Fruit fly (Drosophila melanogaster) whole organism, embryonic: ENCODE results near the gene Kr-h2.

Experiments used
- Blimp-1 ChIP-seq: fragments of 200-800 bp; sonication (Bioruptor generic); optimal IDR thresholded peaks from 3 replicates; lab custom pipeline; 2018; ENCODE audit warnings: missing biosample characterization, missing genetic modification characterization, mild to moderate bottlenecking, moderate library complexity, missing genetic modification reagents
- CG10366 ChIP-seq: fragments of 200-800 bp; sonication (Bioruptor generic); IDR thresholded peaks from 2 replicates; pipeline ENCODE4 v1.3.6; 2022; ENCODE audit warnings: missing biosample characterization, missing genetic modification characterization
- CG10959 ChIP-seq: fragments of 200-800 bp; sonication (Bioruptor generic); IDR thresholded peaks from 2 replicates; pipeline ENCODE4 v1.3.6; 2022; ENCODE audit warnings: missing biosample characterization, missing genetic modification characterization
- CG10979 ChIP-seq: fragments of 200-800 bp; sonication (Bioruptor generic); optimal IDR thresholded peaks from 2 replicates; lab custom pipeline; 2018; ENCODE audit warnings: missing biosample characterization, mild to moderate bottlenecking, missing genetic modification characterization, moderate library complexity
- CG11504 ChIP-seq: fragments of 200-800 bp; sonication (Bioruptor generic); optimal IDR thresholded peaks from 3 replicates; lab custom pipeline; 2019; ENCODE audit warnings: missing biosample characterization, mild to moderate bottlenecking, missing genetic modification characterization, moderate library complexity
- CG1233 ChIP-seq: fragments of 200-800 bp; sonication (Bioruptor generic); optimal IDR thresholded peaks from 4 replicates; lab custom pipeline; 2018; ENCODE audit warnings: missing biosample characterization, mild to moderate bottlenecking, missing genetic modification characterization
- CG14860 ChIP-seq: fragments of 200-800 bp; sonication (Bioruptor generic); IDR thresholded peaks from 3 replicates; pipeline ENCODE4 v1.3.6; 2022; ENCODE audit warnings: missing biosample characterization, missing genetic modification characterization; ENCODE audit not compliant: partially characterized antibody
- CG1602 ChIP-seq: fragments of 200-800 bp; sonication (Bioruptor generic); optimal IDR thresholded peaks from 3 replicates; lab custom pipeline; 2016; ENCODE audit warnings: missing biosample characterization, missing genetic modification characterization
- CG17186 ChIP-seq: fragments of 200-800 bp; sonication (Bioruptor generic); optimal IDR thresholded peaks from 3 replicates; lab custom pipeline; 2017; ENCODE audit warnings: missing biosample characterization, missing genetic modification reagents, missing genetic modification characterization
- CG17328 ChIP-seq: fragments of 200-800 bp; sonication (Bioruptor generic); IDR thresholded peaks from 2 replicates; pipeline ENCODE4 v1.3.6; 2022; ENCODE audit warnings: missing biosample characterization, missing genetic modification characterization
- CG17361 ChIP-seq: fragments of 200-800 bp; sonication (Bioruptor generic); IDR thresholded peaks from 3 replicates; pipeline ENCODE4 v1.3.6; 2022; ENCODE audit warnings: missing biosample characterization, missing genetic modification characterization
- CG17385 ChIP-seq: fragments of 200-800 bp; sonication (Bioruptor generic); optimal IDR thresholded peaks from 3 replicates; lab custom pipeline; 2018; ENCODE audit warnings: missing biosample characterization, mild to moderate bottlenecking, missing genetic modification characterization
- CG17802 ChIP-seq: fragments of 200-800 bp; sonication (Bioruptor generic); optimal IDR thresholded peaks from 2 replicates; lab custom pipeline; 2018; ENCODE audit warnings: missing biosample characterization, mild to moderate bottlenecking, missing genetic modification characterization, moderate library complexity
- CG1832 ChIP-seq: fragments of 200-800 bp; sonication (Bioruptor generic); optimal IDR thresholded peaks from 2 replicates; lab custom pipeline; 2017; ENCODE audit warnings: missing biosample characterization, mild to moderate bottlenecking, missing genetic modification characterization, inconsistent platforms
- CG2712 ChIP-seq: fragments of 200-800 bp; optimal IDR thresholded peaks from 3 replicates; lab custom pipeline; 2019; ENCODE audit warnings: missing biosample characterization, mild to moderate bottlenecking, missing genetic modification characterization, moderate library complexity
- CG3065 ChIP-seq: fragments of 200-800 bp; sonication (Bioruptor generic); optimal IDR thresholded peaks from 2 replicates; lab custom pipeline; 2016; ENCODE audit warnings: missing biosample characterization, missing genetic modification characterization
- CG6254 ChIP-seq: fragments of 200-800 bp; sonication (Bioruptor generic); optimal IDR thresholded peaks from 3 replicates; lab custom pipeline; 2017; ENCODE audit warnings: mild to moderate bottlenecking, missing biosample characterization, missing genetic modification reagents, missing genetic modification characterization
- CG7372 ChIP-seq: fragments of 200-800 bp; sonication (Bioruptor generic); IDR thresholded peaks from 2 replicates; pipeline ENCODE4 v1.3.6; 2022; ENCODE audit warnings: missing biosample characterization, missing genetic modification characterization
- CG7839 ChIP-seq: fragments of 200-800 bp; sonication (Bioruptor generic); optimal IDR thresholded peaks from 3 replicates; lab custom pipeline; 2018; ENCODE audit warnings: missing biosample characterization, mild to moderate bottlenecking, missing genetic modification characterization, moderate library complexity
- CG8924 ChIP-seq: fragments of 200-800 bp; optimal IDR thresholded peaks from 3 replicates; lab custom pipeline; 2019; ENCODE audit warnings: missing biosample characterization, mild to moderate bottlenecking, missing genetic modification characterization, moderate library complexity
- CG9215 ChIP-seq: fragments of 200-800 bp; sonication (Bioruptor generic); IDR thresholded peaks from 2 replicates; pipeline ENCODE4 v1.3.6; 2022; ENCODE audit warnings: missing biosample characterization, missing genetic modification characterization
- CrebB ChIP-seq: fragments of 200-800 bp; sonication (Bioruptor generic); optimal IDR thresholded peaks from 3 replicates; lab custom pipeline; 2018; ENCODE audit warnings: missing biosample characterization, mild to moderate bottlenecking, missing genetic modification characterization
- Fer1 ChIP-seq: fragments of 200-800 bp; sonication (Bioruptor generic); optimal IDR thresholded peaks from 2 replicates; lab custom pipeline; 2017; ENCODE audit warnings: missing biosample characterization, mild to moderate bottlenecking, missing genetic modification characterization
- Hr51 ChIP-seq, 2 experiments: fragments of 200-800 bp; sonication (Bioruptor generic); optimal IDR thresholded peaks; 2 replicates in 1 of 2; 3 replicates in 1 of 2; lab custom pipeline; 2016 to 2018; ENCODE audit warnings: missing biosample characterization in 2 of 2, missing genetic modification characterization in 2 of 2, mild to moderate bottlenecking in 1 of 2, moderate library complexity in 1 of 2
- Kr ChIP-seq: fragments of 200-800 bp; sonication (Bioruptor generic); optimal IDR thresholded peaks from 2 replicates; lab custom pipeline; 2017; ENCODE audit warnings: missing biosample characterization, mild to moderate bottlenecking, missing genetic modification characterization
- Opbp ChIP-seq: fragments of 200-800 bp; sonication (Bioruptor generic); IDR thresholded peaks from 3 replicates; pipeline ENCODE4 v1.3.6; 2022; ENCODE audit warnings: missing biosample characterization, missing genetic modification characterization; ENCODE audit not compliant: partially characterized antibody
- Optix ChIP-seq: fragments of 200-800 bp; sonication (Bioruptor generic); IDR thresholded peaks from 3 replicates; pipeline ENCODE4 v1.3.6; 2022; ENCODE audit warnings: missing biosample characterization, missing genetic modification characterization
- Poxn ChIP-seq: fragments of 200-800 bp; sonication (Bioruptor generic); IDR thresholded peaks from 2 replicates; pipeline ENCODE4 v1.3.6; 2022; ENCODE audit warnings: missing biosample characterization, missing genetic modification characterization
- Rfx ChIP-seq: fragments of 200-800 bp; sonication (Bioruptor generic); IDR thresholded peaks from 2 replicates; pipeline ENCODE4 v1.3.6; 2022; ENCODE audit warnings: missing biosample characterization, missing genetic modification characterization
- Side ChIP-seq: fragments of 200-800 bp; sonication (Bioruptor generic); optimal IDR thresholded peaks from 2 replicates; lab custom pipeline; 2016; ENCODE audit warnings: missing biosample characterization, missing genetic modification characterization
- Sry-δ ChIP-seq: fragments of 200-800 bp; sonication (Bioruptor generic); optimal IDR thresholded peaks from 2 replicates; lab custom pipeline; 2016; ENCODE audit warnings: missing biosample characterization, missing genetic modification characterization
- Usf ChIP-seq: fragments of 200-800 bp; sonication (Bioruptor generic); optimal IDR thresholded peaks from 2 replicates; lab custom pipeline; 2017; ENCODE audit warnings: missing genotype, missing biosample characterization, missing genetic modification characterization
- al ChIP-seq: fragments of 200-800 bp; sonication (Bioruptor generic); IDR thresholded peaks from 2 replicates; pipeline ENCODE4 v1.3.6; 2022; ENCODE audit warnings: missing biosample characterization, missing genetic modification characterization
- cas ChIP-seq: fragments of 200-800 bp; sonication (Bioruptor generic); IDR thresholded peaks from 2 replicates; pipeline ENCODE4 v1.3.6; 2022; ENCODE audit warnings: missing biosample characterization, missing genetic modification characterization
- dimm ChIP-seq: fragments of 200-800 bp; sonication (Bioruptor generic); IDR thresholded peaks from 2 replicates; pipeline ENCODE4 v1.3.6; 2022; ENCODE audit warnings: missing biosample characterization, missing genetic modification characterization
- disco-r ChIP-seq: fragments of 200-800 bp; sonication (Bioruptor generic); optimal IDR thresholded peaks from 2 replicates; lab custom pipeline; 2016; ENCODE audit warnings: missing biosample characterization, missing genetic modification characterization
- dmrt11E ChIP-seq: fragments of 200-800 bp; sonication (Bioruptor generic); optimal IDR thresholded peaks from 3 replicates; lab custom pipeline; 2018; ENCODE audit warnings: missing biosample characterization, mild to moderate bottlenecking, missing genetic modification characterization, moderate library complexity
- gcm ChIP-seq: fragments of 200-800 bp; sonication (Bioruptor generic); optimal IDR thresholded peaks from 2 replicates; lab custom pipeline; 2019; ENCODE audit warnings: missing biosample characterization, mild to moderate bottlenecking, missing genetic modification characterization, moderate library complexity
- hbn ChIP-seq: fragments of 200-800 bp; sonication (Bioruptor generic); IDR thresholded peaks from 2 replicates; pipeline ENCODE4 v1.3.6; 2022; ENCODE audit warnings: missing biosample characterization, missing genetic modification characterization; ENCODE audit not compliant: partially characterized antibody
- kay ChIP-seq: fragments of 200-800 bp; sonication (Bioruptor generic); optimal IDR thresholded peaks from 2 replicates; lab custom pipeline; 2016; ENCODE audit warnings: missing biosample characterization, missing genetic modification characterization
- mirr ChIP-seq: fragments of 200-800 bp; sonication (Bioruptor generic); optimal IDR thresholded peaks from 3 replicates; lab custom pipeline; 2018; ENCODE audit warnings: missing biosample characterization, mild to moderate bottlenecking, missing genetic modification characterization
- pnt ChIP-seq: fragments of 200-800 bp; sonication (Bioruptor generic); optimal IDR thresholded peaks from 3 replicates; lab custom pipeline; 2016; ENCODE audit warnings: missing biosample characterization, missing genetic modification characterization
- seq ChIP-seq: fragments of 200-800 bp; sonication (Bioruptor generic); IDR thresholded peaks from 2 replicates; pipeline ENCODE4 v1.3.6; 2022; ENCODE audit warnings: missing biosample characterization, missing genetic modification characterization
- sisA ChIP-seq: fragments of 200-800 bp; sonication (Bioruptor generic); IDR thresholded peaks from 2 replicates; pipeline ENCODE4 v1.3.6; 2022; ENCODE audit warnings: missing biosample characterization, missing genetic modification characterization
- slbo ChIP-seq: fragments of 200-800 bp; sonication (Bioruptor generic); IDR thresholded peaks from 2 replicates; pipeline ENCODE4 v1.3.6; 2022; ENCODE audit warnings: missing biosample characterization, missing genetic modification characterization
- ssp ChIP-seq: fragments of 200-800 bp; sonication (Bioruptor generic); IDR thresholded peaks from 2 replicates; pipeline ENCODE4 v1.3.6; 2022; ENCODE audit warnings: missing biosample characterization, missing genetic modification characterization
- tgo ChIP-seq: fragments of 200-800 bp; sonication (Bioruptor generic); IDR thresholded peaks from 3 replicates; pipeline ENCODE4 v1.3.6; 2022; ENCODE audit warnings: missing biosample characterization, missing genetic modification characterization
- trh ChIP-seq: fragments of 200-800 bp; sonication (Bioruptor generic); optimal IDR thresholded peaks from 2 replicates; lab custom pipeline; 2016; ENCODE audit warnings: missing biosample characterization, missing genetic modification characterization
- tup ChIP-seq: fragments of 200-800 bp; sonication (Bioruptor generic); optimal IDR thresholded peaks from 2 replicates; lab custom pipeline; 2016; ENCODE audit warnings: missing biosample characterization, mild to moderate bottlenecking, missing genetic modification characterization, moderate library complexity
- zf30C ChIP-seq: fragments of 200-800 bp; sonication (Bioruptor generic); optimal IDR thresholded peaks from 3 replicates; lab custom pipeline; 2018; ENCODE audit warnings: missing biosample characterization, mild to moderate bottlenecking, missing genetic modification characterization
- zfh1 ChIP-seq: fragments of 200-800 bp; sonication (Bioruptor generic); IDR thresholded peaks from 3 replicates; pipeline ENCODE4 v1.3.6; 2022; ENCODE audit warnings: missing biosample characterization, missing genetic modification characterization

The Kr-h2 gene

DNA sequence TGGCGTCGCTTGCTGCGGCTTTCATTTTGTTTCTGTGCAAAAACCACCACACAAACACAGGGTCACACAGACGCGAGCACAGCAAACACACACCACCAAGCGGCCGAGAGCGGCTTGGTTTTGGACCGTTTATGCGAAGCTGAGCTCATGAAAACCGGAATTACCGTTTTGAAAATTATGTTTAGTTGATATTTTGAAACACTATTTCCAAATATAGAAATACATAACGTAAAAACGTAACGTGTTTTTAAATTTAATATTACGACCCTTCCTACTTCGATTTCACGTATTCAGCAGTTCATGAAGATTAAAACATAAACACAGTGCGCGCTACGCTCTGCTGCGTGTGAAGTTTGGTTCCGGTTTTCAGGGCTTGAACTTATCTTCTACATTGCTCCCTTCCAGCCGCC is 19.6 kb upstream of the Kr-h2 start (continued):
- TF ChIP-seq trh (GFP tag; lab: Kevin White, UChicago): peak; percentile 57
- peak; percentile 94 for TF ChIP-seq CG17385 (GFP tag; lab: Kevin White, UChicago)
- TF ChIP-seq gcm (GFP tag; lab: Kevin White, UChicago): peak; percentile 97
- peak; percentile 96 for TF ChIP-seq dmrt11E (tag; lab: Kevin White, UChicago)
- peak; percentile 96 for TF ChIP-seq CG7839 (tag; lab: Kevin White, UChicago)
- peak; percentile 76 for TF ChIP-seq Poxn
- TF ChIP-seq Sry-δ (GFP tag; lab: Kevin White, UChicago): peak; percentile 48
- peak; percentile 87 for TF ChIP-seq disco-r (GFP tag; lab: Kevin White, UChicago)
- TF ChIP-seq dimm (GFP tag; lab: Robert Waterston, UW): peak; percentile 81
- peak; percentile 94 for TF ChIP-seq tgo (GFP tag; lab: Robert Waterston, UW)
- TF ChIP-seq CG2712 (tag; lab: Kevin White, UChicago): peak; percentile 98
- peak; percentile 96 for TF ChIP-seq zfh1 (GFP tag; lab: Robert Waterston, UW)
- TF ChIP-seq seq (GFP tag; lab: Robert Waterston, UW): peak; percentile 97
- TF ChIP-seq CG17186 (GFP tag; lab: Kevin White, UChicago): peak; percentile 79
- TF ChIP-seq CG10959 (GFP tag; lab: Robert Waterston, UW): peak; percentile 93
- TF ChIP-seq Optix (GFP tag; lab: Robert Waterston, UW): peak; percentile 91
- peak; percentile 50 for TF ChIP-seq CG9215 (GFP tag; lab: Robert Waterston, UW)
- peak; percentile 65 for TF ChIP-seq CG17802 (tag; lab: Kevin White, UChicago)
- TF ChIP-seq Hr51 (GFP tag; optimal IDR thresholded peaks at IDR 0.05; lab: Kevin White, UChicago): peak; percentile 90 to 98
- TF ChIP-seq CG10366 (GFP tag; lab: Robert Waterston, UW): peak; percentile 95
- peak; percentile 96 for TF ChIP-seq CG17328
- TF ChIP-seq al (GFP tag; lab: Robert Waterston, UW): peak; percentile 69
- TF ChIP-seq CG8924 (tag; lab: Kevin White, UChicago): peak; percentile 98
- peak; percentile 87 for TF ChIP-seq CG7372 (GFP tag; lab: Robert Waterston, UW)
- peak; percentile 80 for TF ChIP-seq CG3065 (GFP tag; lab: Kevin White, UChicago)
- no peak for TF ChIP-seq CG14860 (GFP tag; lab: Robert Waterston, UW)
- TF ChIP-seq Fer1 (GFP tag; lab: Kevin White, UChicago): peak; percentile 99
- peak; percentile 78 for TF ChIP-seq ssp (GFP tag; lab: Robert Waterston, UW)
- TF ChIP-seq Usf (GFP tag; lab: Kevin White, UChicago): peak; percentile 75
- peak; percentile 89 for TF ChIP-seq slbo (GFP tag; lab: Robert Waterston, UW)
- TF ChIP-seq CG11504 (tag; lab: Kevin White, UChicago): peak; percentile 95
- TF ChIP-seq CG1602 (GFP tag; lab: Kevin White, UChicago): peak; percentile 87
- TF ChIP-seq CrebB (tag; lab: Kevin White, UChicago): peak; percentile 98
- TF ChIP-seq Blimp-1 (GFP tag; lab: Kevin White, UChicago): peak; percentile 96
- TF ChIP-seq CG10979: peak; percentile 98
- peak; percentile 88 for TF ChIP-seq pnt (GFP tag; lab: Kevin White, UChicago)
- no peak for TF ChIP-seq CG1832 (GFP tag; lab: Kevin White, UChicago)
- TF ChIP-seq zf30C (GFP tag; lab: Kevin White, UChicago): peak; percentile 32
- peak; percentile 27 for TF ChIP-seq Kr
- TF ChIP-seq hbn (GFP tag; lab: Robert Waterston, UW): no peak
- TF ChIP-seq mirr (GFP tag; lab: Kevin White, UChicago): peak; percentile 96
- no peak for TF ChIP-seq Opbp
- TF ChIP-seq CG1233 (GFP tag; lab: Kevin White, UChicago): peak; percentile 96
- peak; percentile 84 for TF ChIP-seq cas
- peak; percentile 76 for TF ChIP-seq sisA
- no peak; the same call in none of the 3 replicates for TF ChIP-seq CG17361
- peak; percentile 98 for TF ChIP-seq Side (GFP tag; lab: Kevin White, UChicago)
- TF ChIP-seq CG6254 (GFP tag; lab: Kevin White, UChicago): peak; percentile 95
- peak; percentile 97 for TF ChIP-seq Rfx (GFP tag; lab: Robert Waterston, UW)
- peak; percentile 87 for TF ChIP-seq kay
- TF ChIP-seq tup (GFP tag; lab: Kevin White, UChicago): peak; percentile 92
